Worm (Caenorhabditis elegans): Measurements from ENCODE around the gene elo-8.

DNA sequence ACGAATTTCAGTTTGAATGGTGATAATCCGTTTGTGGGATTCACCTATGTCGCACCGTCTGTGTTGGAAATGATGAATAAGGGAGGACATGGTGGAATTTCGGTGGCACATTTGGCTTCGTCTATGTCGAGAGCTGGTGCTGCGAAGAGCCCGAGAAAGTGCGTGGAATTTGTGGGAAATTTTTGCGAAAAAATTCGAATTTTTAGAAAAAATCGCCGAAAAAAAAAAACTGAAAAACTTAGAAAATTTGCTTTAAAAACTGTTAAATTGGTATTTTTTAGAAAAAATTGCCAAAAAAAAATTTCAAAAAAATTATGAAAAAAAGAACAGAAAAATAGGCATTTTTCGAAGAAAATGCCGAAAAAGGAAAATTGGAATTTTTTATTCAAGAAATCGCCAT is 17.0 kb upstream of the elo-8 start:
- TF ChIP-seq med-1 (GFP tag; optimal IDR thresholded peaks at IDR 0.05; ENCODE audit: insufficient read depth): no peak
- TF ChIP-seq cog-1 (tag; optimal IDR thresholded peaks at IDR 0.05): no peak
- no peak for TF ChIP-seq T22C8.4 (GFP tag; IDR thresholded peaks at IDR 0.05)
- no peak for TF ChIP-seq tab-1 (GFP tag; IDR thresholded peaks at IDR 0.05)
